Worm (Caenorhabditis elegans): ENCODE measurements around the gene pqn-67.

DNA sequence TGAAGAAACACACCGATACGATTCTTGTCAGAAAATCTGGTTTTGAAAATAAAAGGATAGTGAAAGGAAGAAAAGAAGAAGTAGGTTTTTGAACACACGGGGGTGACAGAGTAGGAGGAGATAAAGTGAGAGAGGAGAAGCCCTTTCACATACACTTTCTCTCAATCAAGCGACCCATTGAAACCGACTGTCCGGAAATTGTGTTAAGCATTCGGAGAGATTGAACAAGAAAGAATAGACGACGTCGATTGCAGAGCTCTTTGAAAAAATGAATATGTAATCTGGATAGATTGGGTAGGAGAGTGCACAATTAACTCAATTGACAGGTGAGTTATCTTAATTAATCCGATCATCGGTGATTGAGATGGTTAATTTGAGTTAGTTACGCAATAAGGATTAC, 22.9 kb upstream of the pqn-67 start:
- TF ChIP-seq nhr-179 (tag; optimal IDR thresholded peaks at IDR 0.05) (no peak), ZK185.1 (tag; optimal IDR thresholded peaks at IDR 0.05; ENCODE audit: poor library complexity, severe bottlenecking) (no peak), nhr-120 (GFP tag; IDR thresholded peaks at IDR 0.05) (no peak), ama-1 (optimal IDR thresholded peaks at IDR 0.05) (no peak), ama-1 (GFP tag; optimal IDR thresholded peaks at IDR 0.05) (no peak), nfya-1 (tag; optimal IDR thresholded peaks at IDR 0.05; ENCODE audit: borderline replicate concordance, insufficient read depth) (no peak), nfyb-1 (GFP tag; IDR thresholded peaks at IDR 0.05) (no peak), rcor-1 (GFP tag; IDR thresholded peaks at IDR 0.05) (no peak)

Data from whole organism, young adult.